Worm (Caenorhabditis elegans) whole organism, dauer: ENCODE measurements around the gene H03E18.2.

Experiments used
- unc-62 ChIP-seq: sonication (generic microtip); optimal IDR thresholded peaks from 2 replicates; lab custom pipeline; 2017; ENCODE audit warnings: missing biosample characterization, missing genetic modification reagents, missing genetic modification characterization

Gene H03E18.2

DNA sequence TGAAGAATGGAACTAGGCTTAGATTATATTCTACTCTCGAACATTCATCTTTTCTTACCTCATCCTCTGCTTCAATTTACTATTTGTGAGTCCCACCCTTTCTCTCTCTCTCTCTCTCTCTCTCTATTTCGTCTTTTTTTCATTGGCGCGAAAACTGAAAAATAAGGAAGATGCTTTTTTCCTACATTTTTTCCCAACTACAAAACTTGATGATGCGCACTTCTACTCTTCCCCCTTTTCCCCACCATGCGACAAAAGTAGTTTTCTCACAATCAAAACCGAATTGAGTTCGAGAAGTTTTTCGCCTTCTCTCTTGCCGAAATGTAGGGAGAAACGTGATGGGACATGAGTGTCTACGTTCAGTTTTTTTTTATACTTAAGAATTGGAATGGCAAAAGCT, 30.4 kb downstream of the H03E18.2 start:
- no peak for TF ChIP-seq unc-62

DNA sequence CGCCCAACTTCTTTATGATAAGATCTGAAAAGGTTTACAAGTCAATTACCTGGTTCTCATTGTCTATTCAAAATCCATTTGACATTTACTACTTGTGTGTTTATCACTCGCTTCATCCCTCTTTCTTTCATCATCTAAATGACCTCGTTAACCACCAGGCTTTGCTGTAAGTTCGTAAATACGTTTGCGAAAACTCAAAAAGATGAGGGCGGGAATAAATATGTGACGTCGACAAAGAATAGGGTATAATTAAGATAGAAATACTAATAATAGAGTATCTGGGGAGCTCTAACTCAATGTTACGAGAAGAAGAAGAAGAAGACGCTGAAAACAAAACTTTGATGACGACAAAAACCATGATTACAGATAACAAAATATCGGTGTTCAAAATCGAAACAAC, 30.9 kb downstream of the H03E18.2 start:
- TF ChIP-seq unc-62 = no peak

DNA sequence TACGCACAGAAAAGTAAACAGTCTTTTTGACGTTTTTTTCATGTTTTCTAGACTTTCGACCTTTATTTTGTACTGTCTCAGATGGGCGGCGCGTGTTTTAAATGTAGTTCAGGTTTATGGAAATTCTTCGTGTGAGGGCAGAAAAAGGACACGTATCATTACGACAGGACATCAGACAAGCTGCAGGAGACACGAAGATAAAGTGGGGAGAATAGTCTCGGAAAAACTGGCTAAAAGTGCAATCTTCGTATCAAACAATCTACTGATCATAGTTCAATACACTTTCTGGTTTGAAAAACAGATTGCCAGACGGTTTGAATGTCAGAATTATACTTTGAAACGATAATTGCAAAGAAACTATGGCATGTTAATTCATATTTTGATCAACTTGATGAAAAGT, 34.9 kb downstream of the H03E18.2 start:
- TF ChIP-seq unc-62 = no peak

DNA sequence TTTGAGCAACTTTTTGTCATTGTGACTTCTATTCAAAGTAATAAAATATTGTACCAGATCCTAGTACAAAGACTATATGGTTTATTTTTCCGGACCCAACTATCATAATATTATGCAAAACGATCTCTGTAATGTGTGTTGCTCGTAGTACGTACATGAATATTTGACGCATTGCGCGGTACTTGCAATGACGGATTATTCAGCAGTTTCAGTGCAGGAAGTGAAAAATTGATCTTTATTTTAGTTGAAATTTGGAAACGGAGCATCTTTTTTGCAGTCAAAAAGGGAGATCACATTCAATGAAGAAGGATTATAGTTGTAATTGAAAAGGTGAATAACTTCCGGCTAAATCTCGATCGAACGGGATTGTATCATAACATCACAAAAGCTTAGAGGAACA, 36.4 kb downstream of the H03E18.2 start:
- no peak for TF ChIP-seq unc-62

DNA sequence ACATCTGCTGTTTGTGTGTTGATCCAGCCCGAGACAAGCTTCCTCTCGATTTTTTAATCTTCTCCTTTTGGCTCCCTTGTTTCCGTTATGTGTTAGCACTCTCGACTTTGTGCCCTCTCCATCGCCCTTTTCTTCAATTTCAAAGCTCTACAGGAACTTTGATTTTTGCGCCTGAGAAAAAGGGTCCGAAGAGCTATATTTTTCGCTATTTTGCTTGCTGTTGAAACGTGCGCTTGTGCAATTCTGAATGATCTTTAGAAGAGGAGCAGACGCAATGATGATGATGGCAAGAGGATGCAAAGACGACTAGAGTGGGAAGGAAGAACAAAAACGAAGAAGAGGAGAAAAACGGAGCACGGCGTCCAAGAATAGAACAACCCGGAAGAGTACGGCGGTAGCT, 38.6 kb downstream of the H03E18.2 start:
- TF ChIP-seq unc-62 = no peak

DNA sequence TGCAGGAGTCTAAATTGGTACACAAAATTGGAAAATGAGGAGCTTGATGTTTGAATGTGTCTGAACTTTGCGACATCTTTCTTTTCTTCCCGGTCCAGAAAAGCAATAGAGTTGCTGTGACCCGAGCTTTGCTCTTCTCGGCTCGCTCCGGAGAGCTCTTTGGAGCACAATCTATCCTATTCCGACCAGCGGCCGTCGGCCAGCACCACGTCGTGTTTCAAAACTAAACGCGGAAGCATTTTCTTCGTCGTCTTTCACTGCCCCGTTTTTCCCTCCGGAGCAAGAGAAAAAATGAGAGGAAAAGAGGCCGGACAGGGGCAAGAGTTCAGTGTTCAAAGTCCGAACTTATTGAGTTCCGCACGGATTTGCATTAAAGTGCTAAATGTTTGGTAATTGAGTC, 41.3 kb downstream of the H03E18.2 start:
- TF ChIP-seq unc-62 = no peak

DNA sequence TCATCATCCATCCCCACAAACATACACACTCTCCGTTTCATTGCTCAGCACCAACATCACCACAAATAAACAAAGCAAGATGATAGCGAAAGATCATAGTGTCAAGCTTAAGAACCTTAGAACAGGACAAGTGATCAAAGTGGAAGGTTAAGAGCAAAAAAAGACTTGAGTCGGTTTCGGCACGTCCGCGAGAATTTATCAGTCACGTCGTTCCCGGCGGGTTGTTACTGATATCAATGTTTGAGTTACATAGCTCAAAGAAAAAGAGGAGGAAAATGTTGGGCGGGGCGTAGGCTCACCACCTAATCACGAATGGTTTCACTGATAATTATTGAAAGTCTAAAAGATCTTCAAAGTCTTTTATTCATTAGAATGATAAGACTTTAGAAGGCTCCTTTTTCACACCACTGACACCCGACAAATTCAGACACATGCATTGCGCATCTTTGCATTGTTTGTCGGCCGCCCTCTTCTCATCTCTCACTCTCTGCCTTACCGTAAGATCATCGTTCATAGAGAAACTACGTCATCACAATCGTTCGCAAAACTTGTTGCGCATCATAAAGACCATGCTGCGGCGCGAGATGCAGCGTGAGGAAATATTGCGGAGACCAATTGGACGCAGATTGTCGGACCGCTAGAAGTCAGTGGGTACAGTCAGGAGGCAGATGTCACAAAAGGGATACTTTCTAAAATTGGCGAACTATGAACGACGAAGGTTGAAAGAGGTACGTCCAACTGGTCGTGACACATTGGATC, 43.1 kb downstream of the H03E18.2 start:
- no peak for TF ChIP-seq unc-62

DNA sequence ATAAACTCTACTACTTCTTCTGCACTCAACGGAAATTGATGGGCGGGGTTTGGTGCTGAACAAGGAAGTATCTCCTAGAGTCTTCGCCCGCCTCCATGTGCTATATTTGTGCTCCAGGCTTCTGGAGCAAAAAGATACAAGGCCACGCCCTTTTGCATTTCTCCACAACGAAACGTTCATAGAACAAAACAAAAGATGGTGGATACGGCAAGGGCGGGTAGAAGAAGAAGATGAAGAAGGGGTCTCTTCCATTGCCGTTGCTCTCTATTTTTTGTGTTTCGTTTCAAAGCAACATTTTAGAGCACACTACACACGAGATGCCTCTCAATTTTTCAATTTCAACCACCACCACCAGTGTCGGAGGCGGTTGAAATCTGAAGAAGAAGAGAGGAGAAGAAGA, 44.0 kb downstream of the H03E18.2 start:
- no peak for TF ChIP-seq unc-62

DNA sequence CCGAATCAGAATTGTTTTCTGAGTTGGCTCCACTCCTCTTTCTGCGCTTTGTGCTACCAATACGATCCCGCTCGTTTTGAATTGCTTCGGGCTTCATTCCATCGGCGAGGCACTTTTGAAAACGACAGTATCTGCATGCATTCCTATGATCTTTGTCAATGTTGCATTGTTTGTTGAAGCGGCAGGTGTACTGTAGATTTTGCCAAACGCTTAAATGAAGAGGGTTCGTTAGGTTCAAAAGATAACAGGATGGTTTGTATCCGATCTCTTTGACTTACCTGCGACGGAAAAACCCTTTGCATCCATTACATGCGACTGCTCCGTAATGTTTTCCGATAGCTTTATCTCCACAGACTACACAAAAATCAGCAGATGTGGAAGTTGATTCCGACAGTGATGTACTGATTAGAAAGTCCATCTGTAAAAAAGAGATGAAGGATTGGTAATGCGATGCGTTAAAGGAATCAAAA, 44.5 kb downstream of the H03E18.2 start, which contains the start of gene nhr-14:
Gene nhr-14, minus strand, starts transcription at position 420 of the 470 bp plus-strand sequence.
- no peak for TF ChIP-seq unc-62

DNA sequence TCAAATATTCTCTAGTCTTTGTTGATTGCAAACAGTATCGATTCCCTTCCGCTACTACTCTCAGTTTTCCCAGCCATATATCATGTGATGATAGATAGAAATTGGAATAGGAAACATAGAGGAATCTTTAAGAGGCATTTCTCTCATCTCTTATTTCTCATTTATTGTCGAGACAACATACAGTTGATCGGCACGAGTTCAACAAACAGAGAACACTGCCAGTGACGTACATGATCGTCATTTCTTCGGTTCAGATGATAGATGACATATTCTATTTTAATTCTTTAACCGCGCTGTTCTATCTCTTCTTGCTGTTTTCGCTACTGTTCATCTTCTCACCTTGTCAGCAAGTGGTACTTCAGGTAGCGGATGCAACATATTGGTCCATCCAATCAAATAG, 45.2 kb downstream of the H03E18.2 start:
- TF ChIP-seq unc-62 = no peak

DNA sequence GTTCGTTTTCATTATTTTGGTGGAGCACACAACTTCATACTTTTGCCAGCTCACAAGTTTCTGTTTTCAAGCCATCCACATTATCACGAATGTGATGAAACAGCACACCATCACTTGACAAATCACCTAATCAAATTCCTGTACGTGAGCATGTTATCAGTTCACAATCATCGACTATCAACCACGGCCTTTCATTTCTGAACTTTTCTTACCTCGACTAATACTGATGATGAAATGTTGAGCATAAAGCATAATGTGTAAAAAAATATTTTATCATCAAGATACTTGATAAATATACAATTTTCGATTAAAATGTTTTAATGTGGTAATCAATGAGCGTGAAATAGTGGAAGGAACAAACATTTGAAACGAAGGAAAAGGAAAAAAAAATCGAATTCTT, 46.8 kb downstream of the H03E18.2 start:
- no peak for TF ChIP-seq unc-62

DNA sequence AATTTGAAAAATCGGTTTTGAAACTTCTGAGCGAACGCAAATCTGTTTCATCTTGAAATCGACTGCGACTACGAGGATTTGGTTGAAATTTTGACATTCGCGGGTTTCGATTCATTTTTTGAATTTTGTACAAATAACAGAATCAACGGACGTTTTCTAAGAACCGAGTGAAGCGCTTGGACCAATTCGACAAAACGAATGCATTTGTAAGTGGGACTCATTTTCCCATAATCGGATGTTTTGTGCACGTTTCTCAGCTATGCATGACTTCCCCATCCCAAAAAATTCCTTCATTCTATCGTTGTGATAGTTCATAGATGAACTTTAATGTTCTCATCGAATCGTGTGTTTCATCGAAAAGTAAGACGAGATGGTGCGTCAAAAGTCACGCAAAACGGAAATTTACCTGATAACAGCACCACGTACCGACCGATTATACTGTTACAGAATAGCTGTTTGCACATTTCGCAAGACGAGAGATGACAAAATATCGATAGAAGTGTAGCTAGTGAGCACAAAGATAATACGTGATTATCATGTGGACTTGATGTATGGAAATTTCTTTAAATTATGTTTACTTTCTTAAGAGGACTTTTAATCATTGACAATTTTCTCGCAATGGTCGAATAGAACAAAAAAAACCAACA, 50.1 kb downstream of the H03E18.2 start, which contains the start of gene mec-10:
Gene mec-10, minus strand, starts transcription at position 189 of the 647 bp plus-strand sequence.
- TF ChIP-seq unc-62 = no peak
